Fruit fly (Drosophila melanogaster): ENCODE data around the gene CG1750.
A peak's percentile ranks its signal among the peaks of the same experiment; 100 is the strongest.

The CG1750 gene

DNA sequence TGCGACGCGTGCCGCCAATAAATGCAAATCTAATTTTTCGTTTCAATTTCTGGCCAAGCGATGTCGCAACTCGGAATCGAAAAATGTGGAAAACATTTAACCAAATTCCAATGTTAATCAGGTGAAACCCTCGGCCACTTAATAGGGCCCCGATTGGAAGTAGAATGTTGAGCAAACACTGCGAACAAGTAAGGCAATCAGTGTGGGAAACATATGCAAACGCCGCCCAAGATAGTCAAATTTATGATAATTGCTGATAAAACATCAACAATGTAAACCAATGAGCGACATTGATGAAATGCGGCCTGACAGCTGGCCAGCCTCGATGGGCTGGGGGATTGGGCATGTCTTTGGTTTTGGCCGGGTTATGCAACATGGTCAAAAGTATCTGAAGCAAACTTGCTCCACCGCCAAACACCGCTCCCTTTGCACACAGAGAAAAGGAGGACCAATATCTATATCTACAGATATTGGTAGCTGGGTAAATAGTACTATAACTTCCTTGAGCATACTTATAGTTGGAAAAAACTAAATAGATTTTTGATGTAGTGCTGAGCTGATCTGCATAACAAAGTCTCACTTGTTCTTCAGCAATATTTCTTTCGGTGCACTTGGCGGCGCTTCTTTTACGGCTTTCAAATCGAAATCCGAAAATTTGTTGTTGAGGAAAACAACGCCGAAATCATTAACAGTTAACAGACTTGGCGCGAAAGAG is 7.3 kb downstream of the CG1750 start (continued):
- TF ChIP-seq BEAF-32 (GFP tag; optimal IDR thresholded peaks at IDR 0.05) (no peak), CG32767 (GFP tag; IDR thresholded peaks at IDR 0.05) (0 out of 2 replicates have a peak, but pooled peaks have one; percentile 50), CG3726 (GFP tag; IDR thresholded peaks at IDR 0.05) (peak; percentile 54; the same call in 1 of the 3 replicates), CG4360 (GFP tag; IDR thresholded peaks at IDR 0.05) (0 out of 2 replicates have a peak, but pooled peaks have one; percentile 19), HmgZ (tag; optimal IDR thresholded peaks at IDR 0.05) (no peak), CG10267 (tag; optimal IDR thresholded peaks at IDR 0.05) (peak; percentile 67), dmrt99B (tag; optimal IDR thresholded peaks at IDR 0.05) (peak; percentile 89), CG11696 (GFP tag; IDR thresholded peaks at IDR 0.05) (0 out of 2 replicates have a peak, but pooled peaks have one; percentile 31), CG10979 (tag; optimal IDR thresholded peaks at IDR 0.05) (peak; percentile 86), nerfin-2 (GFP tag; IDR thresholded peaks at IDR 0.05; ENCODE audit: partially characterized antibody) (no peak), lov (optimal IDR thresholded peaks at IDR 0.05) (no peak), lov (GFP tag; IDR thresholded peaks at IDR 0.05) (peak; percentile 80; the same call in 2 of the 3 replicates), sna (GFP tag; IDR thresholded peaks at IDR 0.05; ENCODE audit: partially characterized antibody) (no peak), onecut (GFP tag; IDR thresholded peaks at IDR 0.05) (peak; percentile 71), Hr51 (GFP tag; optimal IDR thresholded peaks at IDR 0.05) (peak; percentile 2 to 85), Tbp (GFP tag; optimal IDR thresholded peaks at IDR 0.05) (no peak), CG9932 (GFP tag; IDR thresholded peaks at IDR 0.05) (no peak), en (GFP tag; optimal IDR thresholded peaks at IDR 0.05) (peak; percentile 29), nom (GFP tag; optimal IDR thresholded peaks at IDR 0.05) (no peak), NC2α (GFP tag; optimal IDR thresholded peaks at IDR 0.05) (peak; percentile 2), mam (GFP tag; optimal IDR thresholded peaks at IDR 0.05) (peak; percentile 36), ap (GFP tag; IDR thresholded peaks at IDR 0.05) (peak; percentile 34; the same call in 1 of the 2 replicates), sima (GFP tag; optimal IDR thresholded peaks at IDR 0.05) (no peak), pum (GFP tag; optimal IDR thresholded peaks at IDR 0.05) (peak; percentile 61), CG6791 (GFP tag; IDR thresholded peaks at IDR 0.05; ENCODE audit: partially characterized antibody) (no peak), CG43689 (GFP tag; IDR thresholded peaks at IDR 0.05) (peak; percentile 58; the same call in 1 of the 2 replicates), cwo (GFP tag; optimal IDR thresholded peaks at IDR 0.05) (peak; percentile 38), CG17829 (tag; optimal IDR thresholded peaks at IDR 0.05) (peak; percentile 73), CG11723 (GFP tag; optimal IDR thresholded peaks at IDR 0.05) (peak; percentile 71), Ada2b (GFP tag; IDR thresholded peaks at IDR 0.05) (peak; percentile 70), CG4424 (GFP tag; optimal IDR thresholded peaks at IDR 0.05) (peak; percentile 81), CG17568 (GFP tag; optimal IDR thresholded peaks at IDR 0.05) (peak; percentile 24), ara (GFP tag; IDR thresholded peaks at IDR 0.05) (peak; percentile 78), ems (GFP tag; optimal IDR thresholded peaks at IDR 0.05) (peak; percentile 45), ato (GFP tag; IDR thresholded peaks at IDR 0.05; ENCODE audit: partially characterized antibody) (no peak), NC2β (GFP tag; optimal IDR thresholded peaks at IDR 0.05) (peak; percentile 27), CG5245 (GFP tag; optimal IDR thresholded peaks at IDR 0.05) (peak; percentile 76), Dip2 (GFP tag; IDR thresholded peaks at IDR 0.05) (no peak), lab (GFP tag; optimal IDR thresholded peaks at IDR 0.05) (peak; percentile 62), prd (optimal IDR thresholded peaks at IDR 0.05) (no peak), prd (GFP tag; IDR thresholded peaks at IDR 0.05) (peak; percentile 79), Gsc (GFP tag; IDR thresholded peaks at IDR 0.05) (peak; percentile 40; the same call in 1 of the 2 replicates), Sry-β (GFP tag; optimal IDR thresholded peaks at IDR 0.05) (peak; percentile 5), CG17328 (GFP tag; IDR thresholded peaks at IDR 0.05) (peak; percentile 69), CG7786 (GFP tag; optimal IDR thresholded peaks at IDR 0.05) (peak; percentile 42), Dbx (GFP tag; IDR thresholded peaks at IDR 0.05) (no peak), CG11456 (GFP tag; IDR thresholded peaks at IDR 0.05) (peak; percentile 67; the same call in 2 of the 3 replicates), CG31388 (GFP tag; optimal IDR thresholded peaks at IDR 0.05) (no peak), CG16779 (GFP tag; IDR thresholded peaks at IDR 0.05) (no peak)

Data from whole organism, embryonic.